Fruit fly (Drosophila melanogaster): Measurements from ENCODE around the gene Arl1.
A peak's percentile ranks its signal among the peaks of the same experiment; 100 is the strongest.

Gene Arl1

DNA sequence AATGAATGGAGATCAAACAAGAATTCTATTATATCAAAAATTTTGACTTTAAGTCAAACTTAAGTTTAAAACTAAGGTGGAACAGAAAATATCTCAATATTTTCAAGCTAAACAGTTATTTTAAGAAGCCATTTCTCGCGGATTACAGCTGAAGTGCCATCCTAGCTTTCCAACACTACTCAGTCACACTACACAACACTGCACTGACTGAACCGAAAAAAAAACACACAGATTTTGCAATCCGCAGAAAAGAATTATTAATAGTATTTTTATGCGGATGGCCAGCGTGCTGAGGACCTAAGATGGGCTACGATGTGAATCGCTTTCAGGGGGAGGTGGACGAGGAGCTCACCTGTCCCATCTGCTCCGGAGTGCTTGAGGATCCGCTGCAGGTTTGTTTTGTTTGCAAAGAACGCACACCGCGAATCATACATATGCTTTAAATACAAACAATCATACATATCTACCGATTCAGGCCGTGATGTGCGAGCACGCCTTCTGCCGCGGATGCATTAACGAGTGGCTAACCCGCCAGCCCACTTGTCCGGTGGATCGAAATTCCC is 26.4 kb upstream of the Arl1 start, which contains the start of gene elgi (continued):
- TF ChIP-seq vfl (GFP tag; optimal IDR thresholded peaks at IDR 0.05) (peak; percentile 51), CG7839 (tag; optimal IDR thresholded peaks at IDR 0.05) (no peak), peb (GFP tag; IDR thresholded peaks at IDR 0.05) (no peak), gce (GFP tag; IDR thresholded peaks at IDR 0.05) (no peak), jigr1 (GFP tag; IDR thresholded peaks at IDR 0.05) (no peak), ara (GFP tag; IDR thresholded peaks at IDR 0.05) (0 out of 2 replicates have a peak, but pooled peaks have one; percentile 17), CG12104 (GFP tag; optimal IDR thresholded peaks at IDR 0.05) (peak; percentile 29), grn (GFP tag; optimal IDR thresholded peaks at IDR 0.05) (no peak), Lpt (GFP tag; optimal IDR thresholded peaks at IDR 0.05) (no peak), Dll (GFP tag; IDR thresholded peaks at IDR 0.05; ENCODE audit: partially characterized antibody) (no peak), Fer1 (GFP tag; optimal IDR thresholded peaks at IDR 0.05) (peak; percentile 52), grau (tag; optimal IDR thresholded peaks at IDR 0.05) (peak; percentile 41), CG12155 (GFP tag; optimal IDR thresholded peaks at IDR 0.05) (peak; percentile 75), bcd (GFP tag; optimal IDR thresholded peaks at IDR 0.05) (peak; percentile 64), CG17912 (GFP tag; optimal IDR thresholded peaks at IDR 0.05) (no peak), Elba2 (GFP tag; optimal IDR thresholded peaks at IDR 0.05) (peak; percentile 11), zen (tag; optimal IDR thresholded peaks at IDR 0.05) (peak; percentile 12), Meics (GFP tag; optimal IDR thresholded peaks at IDR 0.05) (peak; percentile 41), slou (GFP tag; optimal IDR thresholded peaks at IDR 0.05) (peak; percentile 2), gem (tag; optimal IDR thresholded peaks at IDR 0.05) (no peak), CG14014 (GFP tag; IDR thresholded peaks at IDR 0.05) (0 out of 2 replicates have a peak, but pooled peaks have one; percentile 22), CG30020 (tag; optimal IDR thresholded peaks at IDR 0.05) (peak; percentile 24), Dip2 (GFP tag; IDR thresholded peaks at IDR 0.05) (no peak), row (GFP tag; IDR thresholded peaks at IDR 0.05) (peak; percentile 84), dmrt11E (tag; optimal IDR thresholded peaks at IDR 0.05) (peak; percentile 14), CG10431 (GFP tag; optimal IDR thresholded peaks at IDR 0.05) (no peak), E2f2 (GFP tag; IDR thresholded peaks at IDR 0.05) (peak; percentile 35; the same call in 1 of the 2 replicates), Six4 (GFP tag; optimal IDR thresholded peaks at IDR 0.05) (no peak), Ravus (GFP tag; IDR thresholded peaks at IDR 0.05) (no peak), eyg (GFP tag; optimal IDR thresholded peaks at IDR 0.05) (peak; percentile 27), CG1233 (GFP tag; optimal IDR thresholded peaks at IDR 0.05) (peak; percentile 50), ac (GFP tag; optimal IDR thresholded peaks at IDR 0.05) (no peak), CG10267 (tag; optimal IDR thresholded peaks at IDR 0.05) (peak; percentile 95), corto (GFP tag; optimal IDR thresholded peaks at IDR 0.05) (peak; percentile 1), Oli (tag; optimal IDR thresholded peaks at IDR 0.05) (no peak), CG10654 (GFP tag; optimal IDR thresholded peaks at IDR 0.05) (peak; percentile 31), C15 (GFP tag; IDR thresholded peaks at IDR 0.05) (no peak), sima (GFP tag; optimal IDR thresholded peaks at IDR 0.05) (peak; percentile 32), CG15011 (GFP tag; optimal IDR thresholded peaks at IDR 0.05) (no peak), CG13775 (GFP tag; optimal IDR thresholded peaks at IDR 0.05) (peak; percentile 23), gt (GFP tag; IDR thresholded peaks at IDR 0.05) (no peak), sob (GFP tag; IDR thresholded peaks at IDR 0.05) (peak; percentile 83), HmgD (GFP tag; optimal IDR thresholded peaks at IDR 0.05) (peak; percentile 63), MESR4 (GFP tag; optimal IDR thresholded peaks at IDR 0.05) (peak; percentile 72), hkb (optimal IDR thresholded peaks at IDR 0.05) (no peak), hkb (GFP tag; IDR thresholded peaks at IDR 0.05) (peak; percentile 36; the same call in 1 of the 2 replicates), HHEX (GFP tag; optimal IDR thresholded peaks at IDR 0.05) (peak; percentile 30), CG6689 (GFP tag; IDR thresholded peaks at IDR 0.05) (peak; percentile 28; the same call in 1 of the 2 replicates), CG17361 (GFP tag; IDR thresholded peaks at IDR 0.05) (no peak; the same call in 2 of the 3 replicates), B-H2 (GFP tag; optimal IDR thresholded peaks at IDR 0.05) (peak; percentile 75), CkIIα-i1 (GFP tag; IDR thresholded peaks at IDR 0.05) (no peak)
